Fruit fly (Drosophila melanogaster) whole organism, embryonic: ENCODE data around the gene drn.

ENCODE experiments used
- Awh ChIP-seq: fragments of 200-800 bp; sonication (Bioruptor generic); IDR thresholded peaks from 2 replicates; pipeline ENCODE4, ENCODE4 v1.3.6; 2022; ENCODE audit warnings: missing biosample characterization, missing genetic modification characterization
- B-H2 ChIP-seq: fragments of 200-800 bp; sonication (Bioruptor generic); optimal IDR thresholded peaks from 2 replicates; lab custom pipeline; 2018; ENCODE audit warnings: missing biosample characterization, mild to moderate bottlenecking, missing genetic modification characterization
- CG10267 ChIP-seq: fragments of 200-800 bp; sonication (Bioruptor generic); optimal IDR thresholded peaks from 2 replicates; lab custom pipeline; 2018; ENCODE audit warnings: missing biosample characterization, mild to moderate bottlenecking, missing genetic modification characterization, moderate library complexity
- CG11695 ChIP-seq: fragments of 200-800 bp; sonication (Bioruptor generic); IDR thresholded peaks from 3 replicates; pipeline ENCODE4 v1.3.6; 2022; ENCODE audit warnings: missing biosample characterization, missing genetic modification characterization
- CG11696 ChIP-seq: fragments of 200-800 bp; sonication (Bioruptor generic); IDR thresholded peaks from 2 replicates; pipeline ENCODE4 v1.3.6; 2022; ENCODE audit warnings: missing biosample characterization, missing genetic modification characterization
- CG13624 ChIP-seq: fragments of 200-800 bp; sonication (Bioruptor generic); optimal IDR thresholded peaks from 2 replicates; lab custom pipeline; 2016; ENCODE audit warnings: missing biosample characterization, missing genetic modification characterization
- CG14441 ChIP-seq: fragments of 200-800 bp; sonication (Bioruptor generic); IDR thresholded peaks from 2 replicates; pipeline ENCODE4 v1.3.6; 2022; ENCODE audit warnings: missing biosample characterization, missing genetic modification characterization
- CG14710 ChIP-seq: fragments of 200-800 bp; sonication (Bioruptor generic); optimal IDR thresholded peaks from 3 replicates; lab custom pipeline; 2019; ENCODE audit warnings: missing biosample characterization, mild to moderate bottlenecking, missing genetic modification characterization, moderate library complexity
- CG14860 ChIP-seq: fragments of 200-800 bp; sonication (Bioruptor generic); IDR thresholded peaks from 3 replicates; pipeline ENCODE4 v1.3.6; 2022; ENCODE audit warnings: missing biosample characterization, missing genetic modification characterization; ENCODE audit not compliant: partially characterized antibody
- CG15073 ChIP-seq: fragments of 200-800 bp; sonication (Bioruptor generic); optimal IDR thresholded peaks from 2 replicates; lab custom pipeline; 2016; ENCODE audit warnings: missing biosample characterization, missing genetic modification characterization
- CG16779 ChIP-seq: fragments of 200-800 bp; sonication (Bioruptor generic); IDR thresholded peaks from 2 replicates; pipeline ENCODE4 v1.3.6; 2022; ENCODE audit warnings: missing biosample characterization, missing genetic modification characterization
- CG17802 ChIP-seq: fragments of 200-800 bp; sonication (Bioruptor generic); optimal IDR thresholded peaks from 2 replicates; lab custom pipeline; 2018; ENCODE audit warnings: missing biosample characterization, mild to moderate bottlenecking, missing genetic modification characterization, moderate library complexity
- CG18764 ChIP-seq: fragments of 200-800 bp; sonication (Bioruptor generic); optimal IDR thresholded peaks from 3 replicates; lab custom pipeline; 2016; ENCODE audit warnings: missing biosample characterization, missing genetic modification characterization
- CG2199 ChIP-seq: fragments of 200-800 bp; sonication (Bioruptor generic); IDR thresholded peaks from 3 replicates; pipeline ENCODE4 v1.3.6; 2022; ENCODE audit warnings: missing biosample characterization, missing genetic modification characterization
- CG31224 ChIP-seq: fragments of 200-800 bp; sonication (Bioruptor generic); IDR thresholded peaks from 2 replicates; pipeline ENCODE4 v1.3.6; 2022; ENCODE audit warnings: missing biosample characterization, missing genetic modification characterization
- CG3281 ChIP-seq: fragments of 200-800 bp; sonication (Bioruptor generic); optimal IDR thresholded peaks from 3 replicates; lab custom pipeline; 2017; ENCODE audit warnings: missing biosample characterization, mild to moderate bottlenecking, missing genetic modification characterization
- CG4328 ChIP-seq: fragments of 200-800 bp; sonication (Bioruptor generic); optimal IDR thresholded peaks from 3 replicates; lab custom pipeline; 2017; ENCODE audit warnings: missing biosample characterization, missing genetic modification reagents, missing genetic modification characterization
- CG4360 ChIP-seq: fragments of 200-800 bp; sonication (Bioruptor generic); IDR thresholded peaks from 2 replicates; pipeline ENCODE4 v1.3.6; 2022; ENCODE audit warnings: missing biosample characterization, missing genetic modification characterization
- CG4404 ChIP-seq: fragments of 200-800 bp; sonication (Bioruptor generic); IDR thresholded peaks from 2 replicates; pipeline ENCODE4 v1.3.6; 2022; ENCODE audit warnings: missing biosample characterization, missing genetic modification characterization
- CG7556 ChIP-seq: fragments of 200-800 bp; sonication (Bioruptor generic); optimal IDR thresholded peaks from 2 replicates; lab custom pipeline; 2017; ENCODE audit warnings: missing biosample characterization, mild to moderate bottlenecking, missing genetic modification characterization
- CG7786 ChIP-seq: fragments of 200-800 bp; sonication (Bioruptor generic); optimal IDR thresholded peaks from 2 replicates; lab custom pipeline; 2016; ENCODE audit warnings: missing biosample characterization, missing genetic modification characterization
- CG9797 ChIP-seq: fragments of 200-800 bp; sonication (Bioruptor generic); optimal IDR thresholded peaks from 3 replicates; lab custom pipeline; 2018; ENCODE audit warnings: missing biosample characterization, mild to moderate bottlenecking, missing genetic modification characterization
- CG9876 ChIP-seq: fragments of 200-800 bp; sonication (Bioruptor generic); optimal IDR thresholded peaks from 2 replicates; lab custom pipeline; 2016; ENCODE audit warnings: missing biosample characterization, missing genetic modification characterization
- CHES-1-like ChIP-seq: fragments of 200-800 bp; sonication (Bioruptor generic); optimal IDR thresholded peaks from 2 replicates; lab custom pipeline; 2016; ENCODE audit warnings: missing biosample characterization, missing genetic modification characterization
- CTCF ChIP-seq: fragments of 200-800 bp; sonication (Bioruptor generic); optimal IDR thresholded peaks from 2 replicates; lab custom pipeline; 2017; ENCODE audit warnings: missing biosample characterization, mild to moderate bottlenecking, missing genetic modification characterization, moderate library complexity
- Chrac-16 ChIP-seq: fragments of 200-800 bp; sonication (Bioruptor generic); optimal IDR thresholded peaks from 3 replicates; lab custom pipeline; 2016; ENCODE audit warnings: missing biosample characterization, missing genetic modification characterization
- Dll ChIP-seq: fragments of 200-800 bp; sonication (Bioruptor generic); IDR thresholded peaks from 4 replicates; pipeline ENCODE4 v1.3.6; 2022; ENCODE audit warnings: missing biosample characterization, missing genetic modification characterization; ENCODE audit not compliant: partially characterized antibody
- HLH4C ChIP-seq: fragments of 200-800 bp; sonication (Bioruptor generic); IDR thresholded peaks from 3 replicates; pipeline ENCODE4 v1.3.6; 2022; ENCODE audit warnings: missing biosample characterization, missing genetic modification characterization; ENCODE audit not compliant: partially characterized antibody
- Hr3 ChIP-seq: fragments of 200-800 bp; sonication (Bioruptor generic); optimal IDR thresholded peaks from 3 replicates; lab custom pipeline; 2016; ENCODE audit warnings: missing biosample characterization, missing genetic modification characterization
- MBD-R2 ChIP-seq: fragments of 200-800 bp; sonication (Bioruptor generic); IDR thresholded peaks from 2 replicates; pipeline ENCODE4 v1.3.6; 2022; ENCODE audit warnings: missing biosample characterization, missing genetic modification characterization
- Max ChIP-seq: fragments of 200-800 bp; sonication (Bioruptor generic); optimal IDR thresholded peaks from 2 replicates; lab custom pipeline; 2016; ENCODE audit warnings: missing biosample characterization, mild to moderate bottlenecking, missing genetic modification characterization
- NC2α ChIP-seq: fragments of 200-800 bp; sonication (Bioruptor generic); optimal IDR thresholded peaks from 2 replicates; lab custom pipeline; 2016; ENCODE audit warnings: missing biosample characterization, missing genetic modification characterization
- Oli ChIP-seq: fragments of 200-800 bp; sonication (Bioruptor generic); optimal IDR thresholded peaks from 2 replicates; lab custom pipeline; 2018; ENCODE audit warnings: missing biosample characterization, mild to moderate bottlenecking, missing genetic modification characterization, moderate library complexity
- Poxn ChIP-seq: fragments of 200-800 bp; sonication (Bioruptor generic); IDR thresholded peaks from 2 replicates; pipeline ENCODE4 v1.3.6; 2022; ENCODE audit warnings: missing biosample characterization, missing genetic modification characterization
- Ptx1 ChIP-seq: fragments of 200-800 bp; sonication (Bioruptor generic); IDR thresholded peaks from 2 replicates; pipeline ENCODE4 v1.3.6; 2022; ENCODE audit warnings: missing biosample characterization, missing genetic modification characterization
- Sry-β ChIP-seq: fragments of 200-800 bp; sonication (Bioruptor generic); optimal IDR thresholded peaks from 2 replicates; lab custom pipeline; 2018; ENCODE audit warnings: missing biosample characterization, mild to moderate bottlenecking, missing genetic modification characterization, moderate library complexity
- da ChIP-seq: fragments of 200-800 bp; sonication (Bioruptor generic); optimal IDR thresholded peaks from 2 replicates; lab custom pipeline; 2016; ENCODE audit warnings: missing biosample characterization, missing genetic modification characterization
- dmrt11E ChIP-seq: fragments of 200-800 bp; sonication (Bioruptor generic); optimal IDR thresholded peaks from 3 replicates; lab custom pipeline; 2018; ENCODE audit warnings: missing biosample characterization, mild to moderate bottlenecking, missing genetic modification characterization, moderate library complexity
- ewg ChIP-seq: fragments of 200-800 bp; sonication (Bioruptor generic); optimal IDR thresholded peaks from 3 replicates; lab custom pipeline; 2017; ENCODE audit warnings: mild to moderate bottlenecking, missing biosample characterization, missing genetic modification reagents, missing genetic modification characterization
- gfzf ChIP-seq: fragments of 200-800 bp; sonication (Bioruptor generic); optimal IDR thresholded peaks from 2 replicates; lab custom pipeline; 2016; ENCODE audit warnings: missing biosample characterization, mild to moderate bottlenecking, missing genetic modification characterization, moderate library complexity
- grau ChIP-seq: fragments of 200-800 bp; optimal IDR thresholded peaks from 3 replicates; lab custom pipeline; 2019; ENCODE audit warnings: missing biosample characterization, mild to moderate bottlenecking, missing genetic modification characterization, moderate library complexity
- kah ChIP-seq: fragments of 200-800 bp; sonication (Bioruptor generic); optimal IDR thresholded peaks from 2 replicates; lab custom pipeline; 2018; ENCODE audit warnings: missing biosample characterization, mild to moderate bottlenecking, missing genetic modification characterization
- klu ChIP-seq: fragments of 200-800 bp; sonication (Bioruptor generic); IDR thresholded peaks from 2 replicates; pipeline ENCODE4 v1.3.6; 2022; ENCODE audit warnings: missing biosample characterization, missing genetic modification characterization
- lilli ChIP-seq: fragments of 200-800 bp; sonication (Bioruptor generic); optimal IDR thresholded peaks from 3 replicates; lab custom pipeline; 2016; ENCODE audit warnings: missing biosample characterization, missing genetic modification characterization
- pnt ChIP-seq: fragments of 200-800 bp; sonication (Bioruptor generic); optimal IDR thresholded peaks from 3 replicates; lab custom pipeline; 2016; ENCODE audit warnings: missing biosample characterization, missing genetic modification characterization
- so ChIP-seq: fragments of 200-800 bp; sonication (Bioruptor generic); IDR thresholded peaks from 3 replicates; pipeline ENCODE4 v1.3.6; 2022; ENCODE audit warnings: missing biosample characterization, missing genetic modification characterization
- stwl ChIP-seq: fragments of 200-800 bp; sonication (Bioruptor generic); optimal IDR thresholded peaks from 3 replicates; lab custom pipeline; 2018; ENCODE audit warnings: missing biosample characterization, mild to moderate bottlenecking, missing genetic modification characterization, moderate library complexity
- tna ChIP-seq: fragments of 200-800 bp; sonication (Bioruptor generic); IDR thresholded peaks from 2 replicates; pipeline ENCODE4 v1.3.6; 2022; ENCODE audit warnings: missing biosample characterization, missing genetic modification characterization; ENCODE audit not compliant: partially characterized antibody
- trh ChIP-seq: fragments of 200-800 bp; sonication (Bioruptor generic); optimal IDR thresholded peaks from 2 replicates; lab custom pipeline; 2016; ENCODE audit warnings: missing biosample characterization, missing genetic modification characterization
- vvl ChIP-seq: fragments of 200-800 bp; sonication (Bioruptor generic); IDR thresholded peaks from 2 replicates; pipeline ENCODE4 v1.3.6; 2022; ENCODE audit warnings: missing biosample characterization, missing genetic modification characterization

The drn gene

DNA sequence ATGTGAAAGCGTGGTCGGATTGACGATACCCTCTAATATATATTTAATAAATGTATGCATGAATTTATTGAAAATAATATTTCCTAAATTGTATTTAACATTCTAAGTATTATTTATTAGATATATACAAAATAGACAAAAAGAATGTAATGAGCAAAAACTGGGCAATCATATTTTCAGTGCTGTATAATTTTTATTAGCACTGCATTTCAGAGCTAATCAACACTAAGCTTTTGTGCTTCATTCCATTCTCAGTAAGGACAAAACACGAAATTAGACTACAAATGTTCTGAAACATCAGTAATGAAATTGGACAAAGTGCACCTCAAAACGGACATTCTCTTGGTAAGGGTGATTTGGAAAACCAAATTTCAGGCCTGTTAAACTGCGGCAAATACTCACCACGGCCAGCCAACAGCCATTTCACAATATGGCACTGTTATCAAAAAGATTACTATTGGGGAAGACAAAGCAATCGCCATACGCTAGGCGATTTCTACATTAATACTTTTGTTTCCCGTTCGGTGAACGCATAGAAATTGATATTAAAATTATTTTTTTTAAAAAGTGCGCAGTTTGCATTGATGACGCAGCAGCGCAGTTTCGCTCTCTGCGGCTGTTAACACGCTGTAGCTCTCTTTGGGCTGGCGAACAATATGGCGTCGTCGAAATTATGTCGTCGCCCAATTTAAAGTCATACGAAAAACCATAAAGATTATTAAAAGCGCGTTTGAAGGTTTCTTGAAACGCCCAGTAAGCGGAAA is 591 bp downstream of the drn start (continued):
- TF ChIP-seq Hr3 (GFP tag; lab: Kevin White, UChicago) = peak; percentile 85
- TF ChIP-seq CG4328 (GFP tag; lab: Kevin White, UChicago) = peak; percentile 80
- TF ChIP-seq Oli = peak; percentile 92
- peak; percentile 75 for TF ChIP-seq CG13624 (GFP tag; lab: Kevin White, UChicago)
- no peak for TF ChIP-seq Dll (GFP tag; lab: Robert Waterston, UW)
- TF ChIP-seq Poxn (GFP tag; lab: Robert Waterston, UW) = no peak
- peak; percentile 63 for TF ChIP-seq trh (GFP tag; lab: Kevin White, UChicago)
- peak; percentile 57; the same call in 1 of the 3 replicates for TF ChIP-seq so (GFP tag; lab: Robert Waterston, UW)
- peak; percentile 89 for TF ChIP-seq CG10267 (tag; lab: Kevin White, UChicago)
- peak; percentile 81 for TF ChIP-seq CG14441 (GFP tag; lab: Robert Waterston, UW)
- 0 out of 2 replicates have a peak, but pooled peaks have one; percentile 16 for TF ChIP-seq CG4360 (GFP tag; lab: Robert Waterston, UW)
- peak; percentile 61 for TF ChIP-seq CHES-1-like
- peak; percentile 50 for TF ChIP-seq stwl
- peak; percentile 87 for TF ChIP-seq Chrac-16
- no peak for TF ChIP-seq CG9797 (GFP tag; lab: Kevin White, UChicago)
- peak; percentile 57 for TF ChIP-seq kah
- no peak for TF ChIP-seq HLH4C (GFP tag; lab: Robert Waterston, UW)
- peak; percentile 55 for TF ChIP-seq CG17802 (tag; lab: Kevin White, UChicago)
- peak; percentile 82 for TF ChIP-seq B-H2 (GFP tag; lab: Kevin White, UChicago)
- TF ChIP-seq klu (GFP tag; lab: Robert Waterston, UW) = peak; percentile 72
- TF ChIP-seq dmrt11E (tag; lab: Kevin White, UChicago) = peak; percentile 89
- peak; percentile 79 for TF ChIP-seq CG4404 (GFP tag; lab: Robert Waterston, UW)
- peak; percentile 35 for TF ChIP-seq CG15073
- peak; percentile 10 for TF ChIP-seq Sry-β (GFP tag; lab: Kevin White, UChicago)
- peak; percentile 70 for TF ChIP-seq CG16779 (GFP tag; lab: Robert Waterston, UW)
- no peak for TF ChIP-seq gfzf (GFP tag; lab: Kevin White, UChicago)
- TF ChIP-seq da (GFP tag; lab: Kevin White, UChicago) = peak; percentile 49
- peak; percentile 72 for TF ChIP-seq pnt (GFP tag; lab: Kevin White, UChicago)
- peak; percentile 83 for TF ChIP-seq Max (GFP tag; lab: Kevin White, UChicago)
- TF ChIP-seq grau (tag; lab: Kevin White, UChicago) = peak; percentile 93
- TF ChIP-seq CG11695 = peak; percentile 89
- TF ChIP-seq ewg (GFP tag; lab: Kevin White, UChicago) = peak; percentile 83
- TF ChIP-seq CG2199 (GFP tag; lab: Robert Waterston, UW) = no peak
- no peak for TF ChIP-seq tna (GFP tag; lab: Robert Waterston, UW)
- peak; percentile 85 for TF ChIP-seq lilli (GFP tag; lab: Kevin White, UChicago)
- no peak for TF ChIP-seq NC2α
- TF ChIP-seq CG7556 (GFP tag; lab: Kevin White, UChicago) = peak; percentile 93
- peak; percentile 46 for TF ChIP-seq CG9876 (GFP tag; lab: Kevin White, UChicago)
- TF ChIP-seq CG14710 (tag; lab: Kevin White, UChicago) = peak; percentile 91
- TF ChIP-seq Awh = peak; percentile 67
- TF ChIP-seq CG3281 (GFP tag; lab: Kevin White, UChicago) = peak; percentile 95
- peak; percentile 41 for TF ChIP-seq CTCF (GFP tag; lab: Kevin White, UChicago)
- no peak for TF ChIP-seq CG14860
- TF ChIP-seq CG11696 = 0 out of 2 replicates have a peak, but pooled peaks have one; percentile 26
- peak; percentile 70 for TF ChIP-seq CG7786 (GFP tag; lab: Kevin White, UChicago)
- peak; percentile 26; the same call in 1 of the 2 replicates for TF ChIP-seq MBD-R2 (GFP tag; lab: Robert Waterston, UW)
- TF ChIP-seq Ptx1 (GFP tag; lab: Robert Waterston, UW) = peak; percentile 84
- TF ChIP-seq CG31224 (GFP tag; lab: Robert Waterston, UW) = peak; percentile 76
- TF ChIP-seq CG18764 (GFP tag; lab: Kevin White, UChicago) = peak; percentile 88
- peak; percentile 86 for TF ChIP-seq vvl (GFP tag; lab: Robert Waterston, UW)
